Fruit fly (Drosophila melanogaster) whole organism, embryonic: ENCODE results near the gene Nprl3.

Experiments used
- CG10366 ChIP-seq: fragments of 200-800 bp; sonication (Bioruptor generic); IDR thresholded peaks from 2 replicates; pipeline ENCODE4 v1.3.6; 2022; ENCODE audit warnings: missing biosample characterization, missing genetic modification characterization
- CG10565 ChIP-seq: fragments of 200-800 bp; sonication (Bioruptor generic); optimal IDR thresholded peaks from 3 replicates; lab custom pipeline; 2016; ENCODE audit warnings: missing biosample characterization, mild to moderate bottlenecking, missing genetic modification characterization
- CG11560 ChIP-seq: fragments of 200-800 bp; sonication (Bioruptor generic); IDR thresholded peaks from 3 replicates; pipeline ENCODE4 v1.3.6; 2022; ENCODE audit warnings: missing biosample characterization, missing genetic modification characterization
- CG11696 ChIP-seq: fragments of 200-800 bp; sonication (Bioruptor generic); IDR thresholded peaks from 2 replicates; pipeline ENCODE4 v1.3.6; 2022; ENCODE audit warnings: missing biosample characterization, missing genetic modification characterization
- CG12071 ChIP-seq: fragments of 200-800 bp; sonication (Bioruptor generic); optimal IDR thresholded peaks from 3 replicates; lab custom pipeline; 2018; ENCODE audit warnings: missing biosample characterization, mild to moderate bottlenecking, missing genetic modification characterization
- CG12104 ChIP-seq: fragments of 200-800 bp; sonication (Bioruptor generic); optimal IDR thresholded peaks from 3 replicates; lab custom pipeline; 2016; ENCODE audit warnings: missing biosample characterization, missing genetic modification characterization
- CG12155 ChIP-seq: fragments of 200-800 bp; sonication (Bioruptor generic); optimal IDR thresholded peaks from 3 replicates; lab custom pipeline; 2016; ENCODE audit warnings: missing biosample characterization, missing genetic modification characterization
- CG12942 ChIP-seq: fragments of 200-800 bp; sonication (Bioruptor generic); optimal IDR thresholded peaks from 3 replicates; lab custom pipeline; 2016; ENCODE audit warnings: missing biosample characterization, missing genetic modification characterization
- CG13624 ChIP-seq: fragments of 200-800 bp; sonication (Bioruptor generic); optimal IDR thresholded peaks from 2 replicates; lab custom pipeline; 2016; ENCODE audit warnings: missing biosample characterization, missing genetic modification characterization
- CG14710 ChIP-seq: fragments of 200-800 bp; sonication (Bioruptor generic); optimal IDR thresholded peaks from 3 replicates; lab custom pipeline; 2019; ENCODE audit warnings: missing biosample characterization, mild to moderate bottlenecking, missing genetic modification characterization, moderate library complexity
- CG1602 ChIP-seq: fragments of 200-800 bp; sonication (Bioruptor generic); optimal IDR thresholded peaks from 3 replicates; lab custom pipeline; 2016; ENCODE audit warnings: missing biosample characterization, missing genetic modification characterization
- CG18011 ChIP-seq: fragments of 200-800 bp; sonication (Bioruptor generic); optimal IDR thresholded peaks from 2 replicates; lab custom pipeline; 2017; ENCODE audit warnings: missing biosample characterization, missing genetic modification characterization, mild to moderate bottlenecking, moderate library complexity, missing genotype
- CG34376 ChIP-seq: fragments of 200-800 bp; sonication (Bioruptor generic); optimal IDR thresholded peaks from 2 replicates; lab custom pipeline; 2018; ENCODE audit warnings: missing biosample characterization, mild to moderate bottlenecking, missing genetic modification characterization
- CG5180 ChIP-seq: fragments of 200-800 bp; sonication (Bioruptor generic); optimal IDR thresholded peaks from 3 replicates; lab custom pipeline; 2017; ENCODE audit warnings: missing biosample characterization, missing genetic modification characterization, mild to moderate bottlenecking, moderate library complexity, missing genetic modification reagents
- CG5245 ChIP-seq: fragments of 200-800 bp; sonication (Bioruptor generic); optimal IDR thresholded peaks from 3 replicates; lab custom pipeline; 2016; ENCODE audit warnings: missing biosample characterization, missing genetic modification characterization
- CG6272 ChIP-seq: fragments of 200-800 bp; sonication (Bioruptor generic); IDR thresholded peaks from 2 replicates; pipeline ENCODE4 v1.3.6; 2022; ENCODE audit warnings: missing biosample characterization, missing genetic modification characterization
- CG7556 ChIP-seq: fragments of 200-800 bp; sonication (Bioruptor generic); optimal IDR thresholded peaks from 2 replicates; lab custom pipeline; 2017; ENCODE audit warnings: missing biosample characterization, mild to moderate bottlenecking, missing genetic modification characterization
- CG9215 ChIP-seq: fragments of 200-800 bp; sonication (Bioruptor generic); IDR thresholded peaks from 2 replicates; pipeline ENCODE4 v1.3.6; 2022; ENCODE audit warnings: missing biosample characterization, missing genetic modification characterization
- CG9609 ChIP-seq: fragments of 200-800 bp; sonication (Bioruptor generic); optimal IDR thresholded peaks from 3 replicates; lab custom pipeline; 2016; ENCODE audit warnings: missing biosample characterization, missing genetic modification characterization
- CG9797 ChIP-seq: fragments of 200-800 bp; sonication (Bioruptor generic); optimal IDR thresholded peaks from 3 replicates; lab custom pipeline; 2018; ENCODE audit warnings: missing biosample characterization, mild to moderate bottlenecking, missing genetic modification characterization
- Chrac-16 ChIP-seq: fragments of 200-800 bp; sonication (Bioruptor generic); optimal IDR thresholded peaks from 3 replicates; lab custom pipeline; 2016; ENCODE audit warnings: missing biosample characterization, missing genetic modification characterization
- D19B ChIP-seq: fragments of 200-800 bp; sonication (Bioruptor generic); optimal IDR thresholded peaks from 2 replicates; lab custom pipeline; 2017; ENCODE audit warnings: missing biosample characterization, mild to moderate bottlenecking, missing genetic modification characterization
- Dfd ChIP-seq, 2 experiments: fragments of >200 bp; optimal IDR thresholded peaks; 2 replicates each; lab custom pipeline; 2017; ENCODE audit warnings: missing biosample characterization in 2 of 2, missing genetic modification characterization in 2 of 2
- Doc2 ChIP-seq: fragments of 200-800 bp; sonication (Bioruptor generic); IDR thresholded peaks from 2 replicates; pipeline ENCODE4 v1.3.6; 2022; ENCODE audit warnings: missing biosample characterization, missing genetic modification characterization
- Gug ChIP-seq: fragments of 200-800 bp; sonication (Bioruptor generic); IDR thresholded peaks from 4 replicates; pipeline ENCODE4 v1.3.6; 2022; ENCODE audit warnings: missing biosample characterization, missing genetic modification characterization
- HmgD ChIP-seq: fragments of 200-800 bp; sonication (Bioruptor generic); optimal IDR thresholded peaks from 3 replicates; lab custom pipeline; 2016; ENCODE audit warnings: missing biosample characterization, missing genetic modification characterization
- Max ChIP-seq: fragments of 200-800 bp; sonication (Bioruptor generic); optimal IDR thresholded peaks from 2 replicates; lab custom pipeline; 2016; ENCODE audit warnings: missing biosample characterization, mild to moderate bottlenecking, missing genetic modification characterization
- NC2β ChIP-seq: fragments of 200-800 bp; sonication (Bioruptor generic); optimal IDR thresholded peaks from 2 replicates; lab custom pipeline; 2016; ENCODE audit warnings: missing biosample characterization, missing genetic modification characterization
- Opbp ChIP-seq: fragments of 200-800 bp; sonication (Bioruptor generic); IDR thresholded peaks from 3 replicates; pipeline ENCODE4 v1.3.6; 2022; ENCODE audit warnings: missing biosample characterization, missing genetic modification characterization; ENCODE audit not compliant: partially characterized antibody
- Rfx ChIP-seq: fragments of 200-800 bp; sonication (Bioruptor generic); IDR thresholded peaks from 2 replicates; pipeline ENCODE4 v1.3.6; 2022; ENCODE audit warnings: missing biosample characterization, missing genetic modification characterization
- Sox102F ChIP-seq: fragments of 200-800 bp; sonication (Bioruptor generic); optimal IDR thresholded peaks from 2 replicates; lab custom pipeline; 2018; ENCODE audit warnings: missing biosample characterization, mild to moderate bottlenecking, missing genetic modification characterization, moderate library complexity
- abd-A ChIP-seq: fragments of 200-800 bp; sonication (Bioruptor generic); optimal IDR thresholded peaks from 3 replicates; lab custom pipeline; 2019; ENCODE audit warnings: missing biosample characterization, mild to moderate bottlenecking, missing genetic modification characterization, moderate library complexity
- ac ChIP-seq: fragments of 200-800 bp; sonication (Bioruptor generic); optimal IDR thresholded peaks from 3 replicates; lab custom pipeline; 2017; ENCODE audit warnings: missing biosample characterization, mild to moderate bottlenecking, missing genetic modification characterization
- bbx ChIP-seq: fragments of 200-800 bp; sonication (Bioruptor generic); IDR thresholded peaks from 2 replicates; pipeline ENCODE4 v1.3.6; 2022; ENCODE audit warnings: missing biosample characterization, missing genetic modification characterization; ENCODE audit not compliant: partially characterized antibody
- br ChIP-seq: fragments of >200 bp; optimal IDR thresholded peaks from 2 replicates; lab custom pipeline; 2017
- ci ChIP-seq: fragments of 200-800 bp; sonication (Bioruptor generic); IDR thresholded peaks from 3 replicates; pipeline ENCODE4 v1.3.6; 2022; ENCODE audit warnings: missing biosample characterization, missing genetic modification characterization
- ems ChIP-seq: fragments of 200-800 bp; sonication (Bioruptor generic); optimal IDR thresholded peaks from 3 replicates; lab custom pipeline; 2016; ENCODE audit warnings: missing biosample characterization, missing genetic modification characterization
- en ChIP-seq: fragments of 200-800 bp; sonication (Bioruptor generic); optimal IDR thresholded peaks from 2 replicates; lab custom pipeline; 2016; ENCODE audit warnings: missing biosample characterization, missing genetic modification characterization
- exex ChIP-seq: fragments of 200-800 bp; sonication (Bioruptor generic); optimal IDR thresholded peaks from 4 replicates; lab custom pipeline; 2018; ENCODE audit warnings: missing biosample characterization, mild to moderate bottlenecking, missing genetic modification characterization, moderate library complexity
- gem ChIP-seq: fragments of 200-800 bp; sonication (Bioruptor generic); optimal IDR thresholded peaks from 2 replicates; lab custom pipeline; 2019; ENCODE audit warnings: missing biosample characterization, mild to moderate bottlenecking, missing genetic modification characterization, moderate library complexity
- gt ChIP-seq: fragments of 200-800 bp; sonication (Bioruptor generic); IDR thresholded peaks from 2 replicates; pipeline ENCODE4 v1.3.6; 2022; ENCODE audit warnings: missing biosample characterization, missing genetic modification characterization
- h ChIP-seq: fragments of >200 bp; optimal IDR thresholded peaks from 2 replicates; lab custom pipeline; 2017
- lab ChIP-seq: fragments of 200-800 bp; sonication (Bioruptor generic); optimal IDR thresholded peaks from 3 replicates; lab custom pipeline; 2017; ENCODE audit warnings: missing biosample characterization, missing genetic modification characterization, mild to moderate bottlenecking, moderate library complexity, missing genetic modification reagents
- nau ChIP-seq: fragments of 200-800 bp; sonication (Bioruptor generic); optimal IDR thresholded peaks from 3 replicates; lab custom pipeline; 2017; ENCODE audit warnings: missing biosample characterization, mild to moderate bottlenecking, missing genetic modification characterization, missing genetic modification reagents
- phol ChIP-seq: fragments of 200-800 bp; sonication (Bioruptor generic); optimal IDR thresholded peaks from 3 replicates; lab custom pipeline; 2018; ENCODE audit warnings: missing biosample characterization, mild to moderate bottlenecking, missing genetic modification characterization, moderate library complexity
- psq ChIP-seq: fragments of 200-800 bp; sonication (Bioruptor generic); optimal IDR thresholded peaks from 2 replicates; lab custom pipeline; 2017; ENCODE audit warnings: missing biosample characterization, missing genetic modification characterization
- scrt ChIP-seq: fragments of 200-800 bp; sonication (Bioruptor generic); optimal IDR thresholded peaks from 2 replicates; lab custom pipeline; 2018; ENCODE audit warnings: missing biosample characterization, mild to moderate bottlenecking, missing genetic modification characterization, moderate library complexity
- zen ChIP-seq: fragments of 200-800 bp; sonication (Bioruptor generic); optimal IDR thresholded peaks from 3 replicates; lab custom pipeline; 2018; ENCODE audit warnings: missing biosample characterization, mild to moderate bottlenecking, missing genetic modification characterization, moderate library complexity

Nprl3 gene

dm6 chr3L:14037655-14038644 lies 36.3 kb upstream of the Nprl3 start (continued):
- TF ChIP-seq Max: no peak
- no peak for TF ChIP-seq NC2β (GFP tag; lab: Kevin White, UChicago)
- TF ChIP-seq CG10565: no peak
- TF ChIP-seq ci: no peak
- no peak for TF ChIP-seq Opbp

- TF ChIP-seq bbx (GFP tag; lab: Robert Waterston, UW) (peak; percentile 100), CG11560 (tag; lab: Robert Waterston, UW) (no peak), scrt (GFP tag; lab: Kevin White, UChicago) (no peak), gem (tag; lab: Kevin White, UChicago) (peak; percentile 24), CG12155 (GFP tag; lab: Kevin White, UChicago) (peak; percentile 14), NC2β (GFP tag; lab: Kevin White, UChicago) (peak; percentile 7), CG6272 (no peak), CG13624 (GFP tag; lab: Kevin White, UChicago) (peak; percentile 26), CG12104 (GFP tag; lab: Kevin White, UChicago) (no peak), psq (GFP tag; lab: Kevin White, UChicago) (no peak), ems (GFP tag; lab: Kevin White, UChicago) (no peak), gt (GFP tag; lab: Robert Waterston, UW) (no peak), CG14710 (tag; lab: Kevin White, UChicago) (peak; percentile 70), CG9609 (GFP tag; lab: Kevin White, UChicago) (no peak), CG7556 (GFP tag; lab: Kevin White, UChicago) (no peak), lab (GFP tag; lab: Kevin White, UChicago) (peak; percentile 52), CG5245 (no peak), CG9797 (GFP tag; lab: Kevin White, UChicago) (no peak), CG12942 (GFP tag; lab: Kevin White, UChicago) (no peak), abd-A (tag; lab: Kevin White, UChicago) (no peak), ac (no peak), h (lab: Kevin White, UChicago) (no peak), nau (GFP tag; lab: Kevin White, UChicago) (no peak), Rfx (GFP tag; lab: Robert Waterston, UW) (peak; percentile 55), CG5180 (no peak), Gug (GFP tag; lab: Robert Waterston, UW) (no peak; the same call in 3 of the 4 replicates), en (no peak), Sox102F (GFP tag; lab: Kevin White, UChicago) (no peak), CG9215 (GFP tag; lab: Robert Waterston, UW) (no peak), CG10366 (GFP tag; lab: Robert Waterston, UW) (no peak), phol (tag; lab: Kevin White, UChicago) (peak; percentile 34), CG34376 (GFP tag; lab: Kevin White, UChicago) (peak; percentile 72), CG10565 (no peak), br (lab: Kevin White, UChicago) (no peak), CG11696 (no peak), Doc2 (GFP tag; lab: Robert Waterston, UW) (no peak), zen (tag; lab: Kevin White, UChicago) (peak; percentile 29), CG18011 (GFP tag; lab: Kevin White, UChicago) (no peak), HmgD (GFP tag; lab: Kevin White, UChicago) (no peak), CG1602 (no peak), CG12071 (GFP tag; lab: Kevin White, UChicago) (no peak), exex (tag; lab: Kevin White, UChicago) (peak; percentile 69), Chrac-16 (GFP tag; lab: Kevin White, UChicago) (no peak), Dfd (GFP tag; optimal IDR thresholded peaks at IDR 0.05; lab: Kevin White, UChicago) (no peak), D19B (no peak)
Measured at dm6 chr3L:14036867-14037313, 35.2 kb upstream of the Nprl3 start, which contains the start of gene Hsp110. Gene Hsp110, plus strand, starts transcription at chr3L:14037019.
